Worm (Caenorhabditis elegans) whole organism, L4 larva: Measurements from ENCODE around the gene tmem-145.

ENCODE experiments used
- Y75B8A.6 ChIP-seq: fragments of 200-800 bp; sonication (Bioruptor generic); IDR thresholded peaks from 2 replicates; pipeline ENCODE4 v1.3.6; 2022; ENCODE audit warnings: missing genetic modification reagents, missing genetic modification characterization, missing compliant biosample characterization
- ZK546.5 ChIP-seq, 2 experiments: sonication (generic microtip); optimal IDR thresholded peaks; 2 replicates each; lab custom pipeline; 2017; ENCODE audit warnings: missing biosample characterization in 2 of 2, missing genetic modification characterization in 2 of 2
- aha-1 ChIP-seq: fragments of 150-350 bp; peaks from one replicate; lab custom pipeline; 2014; ENCODE audit warnings: missing biosample characterization, missing genetic modification characterization
- aly-2 ChIP-seq: sonication (generic microtip); optimal IDR thresholded peaks from 2 replicates; lab custom pipeline; 2018; ENCODE audit warnings: missing biosample characterization, missing genetic modification characterization
- ces-1 ChIP-seq: fragments of 150-350 bp; sonication (generic microtip); optimal IDR thresholded peaks from 4 replicates; lab custom pipeline; 2014; ENCODE audit warnings: missing biosample characterization, missing genetic modification reagents, missing genetic modification characterization
- daf-19 ChIP-seq: fragments of 200-800 bp; sonication (Bioruptor generic); conservative IDR thresholded peaks from 2 replicates; pipeline ENCODE4 v1.3.6; 2022; ENCODE audit warnings: missing genetic modification characterization, missing compliant biosample characterization
- dmd-9 ChIP-seq: fragments of 200-800 bp; sonication (Bioruptor generic); IDR thresholded peaks from 2 replicates; pipeline ENCODE4 v1.3.6; 2022; ENCODE audit warnings: missing genetic modification reagents, missing genetic modification characterization, missing compliant biosample characterization
- egl-43 ChIP-seq: fragments of 200-800 bp; sonication (Bioruptor generic); IDR thresholded peaks from 2 replicates; pipeline ENCODE4 v1.3.6; 2022; ENCODE audit warnings: missing genetic modification reagents, missing genetic modification characterization, missing compliant biosample characterization
- fkh-10 ChIP-seq: fragments of 150-350 bp; optimal IDR thresholded peaks from 2 replicates; lab custom pipeline; 2014; ENCODE audit warnings: missing biosample characterization, missing genetic modification reagents, missing genetic modification characterization
- fos-1 ChIP-seq: fragments of 150-350 bp; optimal IDR thresholded peaks from 2 replicates; lab custom pipeline; 2014; ENCODE audit warnings: missing biosample characterization, missing genetic modification characterization
- hlh-11 ChIP-seq: fragments of 200-800 bp; sonication (Bioruptor generic); optimal IDR thresholded peaks from 2 replicates; lab custom pipeline; 2018; ENCODE audit warnings: mild to moderate bottlenecking, missing genetic modification characterization, missing compliant biosample characterization
- lin-1 ChIP-seq: fragments of 200-800 bp; sonication (Bioruptor generic); IDR thresholded peaks from 2 replicates; pipeline ENCODE4 v1.3.6; 2022; ENCODE audit warnings: missing genetic modification reagents, missing genetic modification characterization, missing compliant biosample characterization
- lin-13 ChIP-seq: fragments of 150-350 bp; optimal IDR thresholded peaks from 2 replicates; lab custom pipeline; 2014; ENCODE audit warnings: missing biosample characterization, missing genetic modification reagents, missing genetic modification characterization
- mes-2 ChIP-seq: sonication (generic microtip); optimal IDR thresholded peaks from 2 replicates; lab custom pipeline; 2016; ENCODE audit warnings: missing genotype, mild to moderate bottlenecking, missing genetic modification characterization, missing compliant biosample characterization; ENCODE audit not compliant: poor library complexity, severe bottlenecking
- nhr-11 ChIP-seq: fragments of 150-350 bp; optimal IDR thresholded peaks from 2 replicates; lab custom pipeline; 2014; ENCODE audit warnings: missing biosample characterization, missing genetic modification characterization
- nhr-48 ChIP-seq: sonication (generic microtip); optimal IDR thresholded peaks from 2 replicates; lab custom pipeline; 2016; ENCODE audit warnings: mild to moderate bottlenecking, missing genetic modification characterization, missing compliant biosample characterization
- php-3 ChIP-seq: fragments of 200-800 bp; sonication (Bioruptor generic); IDR thresholded peaks from 2 replicates; pipeline ENCODE4 v1.3.6; 2022; ENCODE audit warnings: missing genetic modification reagents, missing genetic modification characterization, missing compliant biosample characterization
- rbr-2 ChIP-seq: sonication (generic microtip); optimal IDR thresholded peaks from 2 replicates; lab custom pipeline; 2016; ENCODE audit warnings: missing genotype, missing genetic modification characterization, missing compliant biosample characterization
- set-16 ChIP-seq: fragments of 200-800 bp; sonication (Bioruptor generic); IDR thresholded peaks from 2 replicates; pipeline ENCODE4 v1.3.6; 2022; ENCODE audit warnings: missing genetic modification reagents, missing genetic modification characterization, missing compliant biosample characterization
- snpc-4 ChIP-seq: fragments of 150-350 bp; optimal IDR thresholded peaks from 2 replicates; lab custom pipeline; 2014; ENCODE audit warnings: missing biosample characterization, missing genetic modification characterization
- spr-3 ChIP-seq: fragments of 200-800 bp; sonication (Bioruptor generic); optimal IDR thresholded peaks from 2 replicates; lab custom pipeline; 2018; ENCODE audit warnings: mild to moderate bottlenecking, missing genetic modification characterization, missing compliant biosample characterization
- tag-97 ChIP-seq: fragments of 200-800 bp; sonication (Bioruptor generic); IDR thresholded peaks from 2 replicates; pipeline ENCODE4 v1.3.6; 2022; ENCODE audit warnings: missing genetic modification characterization, missing compliant biosample characterization
- tra-1 ChIP-seq: fragments of 200-800 bp; sonication (Bioruptor generic); IDR thresholded peaks from 2 replicates; pipeline ENCODE4 v1.3.6; 2022; ENCODE audit warnings: missing genetic modification reagents, missing genetic modification characterization, missing compliant biosample characterization
- unc-62 ChIP-seq, 3 experiments: fragments of 150-350 bp in 1 of 3; sonication (generic microtip); optimal IDR thresholded peaks in 2 of 3; peaks in 1 of 3; 1 replicate in 1 of 3; 2 replicates in 2 of 3; lab custom pipeline; 2014 to 2017; ENCODE audit warnings: missing biosample characterization in 3 of 3, missing genetic modification characterization in 3 of 3, missing genetic modification reagents in 3 of 3, missing genotype in 1 of 3

Gene tmem-145

DNA sequence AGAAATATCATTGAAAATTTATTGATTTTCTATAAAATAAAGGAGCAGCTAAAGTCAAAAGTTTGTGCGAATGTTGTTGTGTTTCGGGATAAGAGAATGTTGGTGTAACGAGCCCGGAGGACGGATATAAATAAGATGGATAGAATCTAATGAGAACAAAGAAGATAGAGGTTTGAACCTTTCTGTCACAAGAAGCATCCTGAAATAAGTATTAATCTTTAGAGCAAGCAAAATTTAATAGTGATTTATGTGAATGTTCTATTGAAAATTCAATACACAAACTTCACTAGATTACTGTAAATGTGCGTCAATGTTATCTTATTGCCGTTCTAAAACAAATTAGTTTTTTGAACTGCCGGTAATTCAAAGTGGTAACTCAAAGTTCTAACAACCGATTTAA lies 30.0 kb upstream of the tmem-145 start, which contains the start of gene W03G11.3:
W03G11.3 (minus strand) TSS at position 101 of the 400 bp plus-strand sequence.
- TF ChIP-seq aha-1 (peak; percentile 49), egl-43 (GFP tag; lab: Robert Waterston, UW) (no peak)

DNA sequence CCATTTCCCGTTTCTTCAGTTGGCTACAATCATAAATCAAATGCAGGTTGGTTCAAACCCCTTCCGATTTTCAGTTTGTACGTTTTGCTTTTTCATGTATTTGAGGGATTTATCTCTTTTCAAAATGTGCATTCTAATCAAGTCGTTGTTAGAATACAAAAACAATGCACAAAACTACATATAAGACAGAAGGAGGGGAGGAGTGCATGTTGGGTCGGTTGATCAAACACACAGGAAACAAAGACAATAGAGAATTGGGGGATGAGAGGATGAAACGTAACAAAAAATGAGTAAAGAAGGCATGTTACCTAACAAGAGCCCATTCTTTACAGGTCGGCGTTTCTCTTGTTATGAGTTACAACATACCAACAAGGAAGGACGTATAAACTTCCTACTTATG lies 24.3 kb upstream of the tmem-145 start:
- TF ChIP-seq unc-62 (GFP tag; optimal IDR thresholded peaks at IDR 0.05 in 1 of 2; lab: Kevin White, UChicago) = peak in 1 of 2 experiments; percentile 15
- TF ChIP-seq unc-62 (tag; optimal IDR thresholded peaks at IDR 0.05; lab: Kevin White, UChicago) = no peak
- no peak for TF ChIP-seq aly-2 (tag; lab: Kevin White, UChicago)
- peak; percentile 90 for TF ChIP-seq aha-1
- no peak for TF ChIP-seq ZK546.5 (tag; optimal IDR thresholded peaks at IDR 0.05; lab: Kevin White, UChicago)
- TF ChIP-seq, all 104 proteins: peak for 2

DNA sequence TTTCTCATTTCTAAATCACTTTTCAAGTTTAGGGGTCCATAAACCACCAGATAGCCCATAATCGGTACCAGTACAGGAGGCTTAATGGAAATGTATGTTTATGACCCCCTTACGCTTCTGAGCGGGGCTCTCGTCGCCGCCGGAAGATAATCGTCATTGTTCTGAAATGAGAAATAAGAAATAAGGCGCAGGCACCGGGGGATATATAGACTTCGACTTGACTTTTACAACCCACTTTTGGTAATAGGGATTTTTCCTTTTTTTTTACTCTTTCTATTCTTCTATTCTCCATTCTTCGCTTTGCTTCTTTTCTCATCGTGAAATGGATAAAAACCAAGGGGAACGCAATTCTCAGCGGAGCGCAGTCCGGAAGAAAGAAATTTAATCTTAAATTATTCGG lies 21.5 kb upstream of the tmem-145 start:
- peak in 1 of 2 experiments; percentile 94 for TF ChIP-seq unc-62 (GFP tag; optimal IDR thresholded peaks at IDR 0.05 in 1 of 2; lab: Kevin White, UChicago)
- TF ChIP-seq unc-62 (tag; optimal IDR thresholded peaks at IDR 0.05; lab: Kevin White, UChicago) = no peak
- no peak for TF ChIP-seq lin-1 (GFP tag; lab: Robert Waterston, UW)

DNA sequence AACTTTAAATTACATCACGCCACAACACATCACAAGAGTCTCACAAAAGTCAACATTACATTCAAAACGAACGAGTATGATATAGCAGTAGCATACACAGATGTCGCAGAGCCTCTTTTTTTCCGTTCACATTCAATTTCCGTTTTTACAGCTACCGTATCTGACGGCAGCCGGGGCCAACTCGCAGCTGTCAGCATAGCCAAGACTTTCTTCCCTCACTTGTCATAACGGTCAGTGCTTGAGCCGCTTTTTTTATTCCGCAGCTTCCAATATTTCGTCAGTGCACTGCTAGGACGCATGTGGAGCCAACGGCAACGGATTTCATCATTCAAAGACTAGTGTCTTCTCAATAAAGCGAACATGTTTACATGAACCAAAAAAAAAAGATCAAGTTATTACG lies 20.3 kb upstream of the tmem-145 start:
- TF ChIP-seq unc-62 (GFP tag; optimal IDR thresholded peaks at IDR 0.05 in 1 of 2; lab: Kevin White, UChicago) = peak in 1 of 2 experiments; percentile 93
- no peak for TF ChIP-seq unc-62 (tag; optimal IDR thresholded peaks at IDR 0.05; lab: Kevin White, UChicago)
- no peak for TF ChIP-seq nhr-11 (tag; lab: Kevin White, UChicago)

DNA sequence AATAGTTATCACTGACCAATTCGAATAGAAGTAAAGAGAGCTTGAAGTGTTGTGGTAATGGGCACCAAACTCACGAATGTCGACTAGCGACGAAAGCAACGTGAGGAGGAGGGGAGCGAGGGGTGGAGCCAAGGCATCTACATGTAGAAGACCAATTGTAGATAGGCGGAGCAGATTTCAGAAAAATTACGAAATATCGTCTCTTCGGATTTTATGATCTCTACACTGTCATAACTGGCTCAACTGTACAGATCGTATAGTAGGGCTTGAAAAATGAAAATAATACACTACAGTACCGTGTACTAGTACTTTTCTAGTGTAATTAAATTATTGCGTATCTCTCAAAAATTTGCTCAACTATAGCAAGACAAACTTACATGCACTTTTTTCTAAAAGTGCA lies 19.4 kb upstream of the tmem-145 start, which contains the start of gene W03G11.4:
W03G11.4 (minus strand) TSS at position 101 of the 400 bp plus-strand sequence.
- TF ChIP-seq unc-62 (GFP tag; optimal IDR thresholded peaks at IDR 0.05 in 1 of 2; lab: Kevin White, UChicago) (peak in 1 of 2 experiments; percentile 83), unc-62 (tag; optimal IDR thresholded peaks at IDR 0.05; lab: Kevin White, UChicago) (no peak), set-16 (no peak)

DNA sequence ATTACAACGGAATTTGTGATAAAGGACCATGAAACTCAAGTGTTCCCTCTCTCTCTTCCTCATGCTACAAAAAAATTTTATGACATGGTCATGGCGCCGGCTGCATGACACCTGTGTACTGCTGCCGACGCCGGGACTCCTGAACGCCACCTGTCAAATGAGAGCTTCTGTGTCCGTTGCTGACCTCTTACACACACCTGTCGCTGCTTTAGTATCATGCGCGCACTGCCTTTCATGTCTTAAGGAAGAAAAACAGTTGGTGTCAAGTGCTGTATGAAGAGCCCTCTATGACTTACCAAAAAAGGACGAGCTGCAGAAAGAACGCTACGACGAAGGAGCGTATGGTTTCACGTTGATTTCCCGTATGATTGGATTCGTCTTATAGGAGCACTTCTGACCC lies 19.0 kb upstream of the tmem-145 start:
- TF ChIP-seq aha-1 (peak; percentile 81), nhr-48 (tag; lab: Kevin White, UChicago) (no peak)

DNA sequence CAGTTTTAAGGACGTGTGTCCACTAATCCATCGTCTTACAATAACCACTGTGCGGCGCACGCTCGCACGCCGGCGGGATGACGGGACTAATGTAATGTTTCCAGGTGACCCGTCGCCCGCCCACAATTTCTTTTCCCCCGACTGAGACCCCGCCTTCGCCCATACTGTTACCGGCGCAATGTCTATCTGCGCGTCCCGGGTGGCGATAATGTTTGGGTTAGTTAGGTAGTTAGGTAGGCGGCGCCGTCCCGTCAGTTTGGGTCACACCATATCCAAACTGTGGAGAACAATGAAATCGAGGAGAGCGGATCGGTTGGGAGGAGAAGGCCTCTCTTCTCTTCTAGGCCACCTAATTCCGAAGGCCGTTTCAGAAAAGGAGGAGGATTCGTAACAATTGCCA lies 12.6 kb upstream of the tmem-145 start:
- TF ChIP-seq aha-1 (peak; percentile 43), dmd-9 (GFP tag; lab: Robert Waterston, UW) (no peak), spr-3 (GFP tag; lab: Kevin White, UChicago) (no peak), mes-2 (tag; lab: Kevin White, UChicago) (no peak), fos-1 (tag; lab: Kevin White, UChicago) (no peak), set-16 (0 out of 2 replicates have a peak, but pooled peaks have one; percentile 5), daf-19 (no peak), php-3 (GFP tag; lab: Robert Waterston, UW) (no peak)

DNA sequence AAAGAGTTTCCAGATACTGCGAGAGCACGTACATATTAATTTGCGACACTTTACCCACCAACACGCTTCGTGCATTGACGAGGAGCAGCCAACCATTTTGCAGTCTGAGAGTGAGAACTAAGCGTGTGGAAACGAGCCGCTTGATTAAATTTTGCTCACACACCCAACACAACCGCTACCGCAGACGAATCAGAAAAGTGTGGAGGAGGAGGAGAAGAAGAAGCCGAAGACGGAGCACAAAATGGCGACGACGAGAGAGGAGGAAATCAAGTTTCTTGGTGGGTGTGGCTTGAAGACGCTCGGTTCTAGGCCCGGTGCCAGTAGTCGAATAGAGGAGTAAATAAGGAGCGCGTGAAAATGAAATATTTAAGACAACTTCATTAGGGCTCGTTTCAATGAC lies 9.1 kb upstream of the tmem-145 start:
- TF ChIP-seq rbr-2 = peak; percentile 13
- no peak for TF ChIP-seq Y75B8A.6 (GFP tag; lab: Robert Waterston, UW)
- peak; percentile 76 for TF ChIP-seq ces-1 (GFP tag; lab: Kevin White, UChicago)
- TF ChIP-seq fkh-10 (GFP tag; lab: Kevin White, UChicago) = peak; percentile 85
- no peak for TF ChIP-seq lin-13 (GFP tag; lab: Kevin White, UChicago)
- TF ChIP-seq tag-97 (GFP tag; lab: Robert Waterston, UW) = no peak
- TF ChIP-seq hlh-11 (tag; lab: Kevin White, UChicago) = no peak
- no peak for TF ChIP-seq snpc-4 (tag; lab: Kevin White, UChicago)
- TF ChIP-seq tra-1 (GFP tag; lab: Robert Waterston, UW) = no peak
